Fruit fly (Drosophila melanogaster): ENCODE data around the gene Rint1.

The Rint1 gene

dm6 chr3L:7328567-7329253 is 5.3 kb downstream of the Rint1 start, which contains the start of the genes mrva, CG42307 and mus312 (continued):
- TF ChIP-seq CG10209 (GFP tag; optimal IDR thresholded peaks at IDR 0.05) (peak; percentile 89), wdn (GFP tag; IDR thresholded peaks at IDR 0.05) (peak; percentile 63), CG17361 (GFP tag; IDR thresholded peaks at IDR 0.05) (peak; percentile 96), D19B (GFP tag; optimal IDR thresholded peaks at IDR 0.05) (no peak), MTF-1 (GFP tag; optimal IDR thresholded peaks at IDR 0.05; ENCODE audit: borderline replicate concordance) (peak; percentile 91), H15 (GFP tag; IDR thresholded peaks at IDR 0.05) (peak; percentile 77), CG31441 (GFP tag; IDR thresholded peaks at IDR 0.05) (no peak; the same call in 1 of the 2 replicates), CG15514 (GFP tag; optimal IDR thresholded peaks at IDR 0.05) (peak; percentile 80), wek (GFP tag; optimal IDR thresholded peaks at IDR 0.05) (peak; percentile 98), CG6791 (GFP tag; IDR thresholded peaks at IDR 0.05; ENCODE audit: partially characterized antibody) (0 out of 3 replicates have a peak, but pooled peaks have one; percentile 55), jigr1 (GFP tag; IDR thresholded peaks at IDR 0.05) (no peak; the same call in 2 of the 3 replicates), tio (GFP tag; optimal IDR thresholded peaks at IDR 0.05) (no peak), CG11456 (GFP tag; IDR thresholded peaks at IDR 0.05) (peak; percentile 81; the same call in 2 of the 3 replicates), Ssrp (tag; optimal IDR thresholded peaks at IDR 0.05) (peak; percentile 93), disco-r (GFP tag; optimal IDR thresholded peaks at IDR 0.05) (no peak), Xrp1 (GFP tag; IDR thresholded peaks at IDR 0.05) (peak; percentile 87), Elba2 (GFP tag; optimal IDR thresholded peaks at IDR 0.05) (peak; percentile 70), Sry-β (GFP tag; optimal IDR thresholded peaks at IDR 0.05) (peak; percentile 43), CG8765 (GFP tag; IDR thresholded peaks at IDR 0.05) (0 out of 2 replicates have a peak, but pooled peaks have one; percentile 54), CG7786 (GFP tag; optimal IDR thresholded peaks at IDR 0.05) (no peak), gem (tag; optimal IDR thresholded peaks at IDR 0.05) (peak; percentile 96), Gsc (GFP tag; IDR thresholded peaks at IDR 0.05) (0 out of 2 replicates have a peak, but pooled peaks have one; percentile 31), en (GFP tag; optimal IDR thresholded peaks at IDR 0.05) (no peak), CG17568 (GFP tag; optimal IDR thresholded peaks at IDR 0.05) (no peak), zen2 (GFP tag; IDR thresholded peaks at IDR 0.05; ENCODE audit: partially characterized antibody) (no peak), nerfin-1 (tag; optimal IDR thresholded peaks at IDR 0.05) (peak; percentile 81), danr (GFP tag; IDR thresholded peaks at IDR 0.05) (peak; percentile 70; the same call in 1 of the 2 replicates), zfh1 (GFP tag; IDR thresholded peaks at IDR 0.05) (peak; percentile 85), rib (GFP tag; IDR thresholded peaks at IDR 0.05) (peak; percentile 46), CG7745 (tag; optimal IDR thresholded peaks at IDR 0.05) (peak; percentile 100), Vsx1 (GFP tag; optimal IDR thresholded peaks at IDR 0.05) (peak; percentile 98), CG17328 (GFP tag; IDR thresholded peaks at IDR 0.05) (peak; percentile 79), CG6689 (GFP tag; IDR thresholded peaks at IDR 0.05) (peak; percentile 91), Neu2 (GFP tag; optimal IDR thresholded peaks at IDR 0.05; ENCODE audit: borderline replicate concordance) (no peak), CG30403 (GFP tag; optimal IDR thresholded peaks at IDR 0.05) (peak; percentile 84), CG4617 (GFP tag; optimal IDR thresholded peaks at IDR 0.05; ENCODE audit: borderline replicate concordance) (peak; percentile 87), bab2 (GFP tag; optimal IDR thresholded peaks at IDR 0.05) (peak; percentile 41), caup (GFP tag; optimal IDR thresholded peaks at IDR 0.05; ENCODE audit: severe bottlenecking) (peak; percentile 75), D (optimal IDR thresholded peaks at IDR 0.05) (no peak), D (GFP tag; optimal IDR thresholded peaks at IDR 0.05) (peak; percentile 83), CG1647 (GFP tag; optimal IDR thresholded peaks at IDR 0.05) (peak; percentile 44), vnd (GFP tag; IDR thresholded peaks at IDR 0.05; ENCODE audit: partially characterized antibody) (no peak), psq (GFP tag; optimal IDR thresholded peaks at IDR 0.05) (peak; percentile 68), CG2678 (tag; optimal IDR thresholded peaks at IDR 0.05) (no peak), CG15479 (GFP tag; optimal IDR thresholded peaks at IDR 0.05) (peak; percentile 27), CoRest (tag; optimal IDR thresholded peaks at IDR 0.05) (peak; percentile 96), gcm2 (GFP tag; optimal IDR thresholded peaks at IDR 0.05) (no peak), Ravus (GFP tag; IDR thresholded peaks at IDR 0.05) (peak; percentile 38; the same call in 1 of the 2 replicates), slp2 (GFP tag; optimal IDR thresholded peaks at IDR 0.05) (peak; percentile 38)

Measured in whole organism, embryonic.